Worm (Caenorhabditis elegans) whole organism, dauer: ENCODE measurements around the gene thn-2.

Source experiments
- unc-62 ChIP-seq: sonication (generic microtip); optimal IDR thresholded peaks from 2 replicates; lab custom pipeline; 2017; ENCODE audit warnings: missing biosample characterization, missing genetic modification reagents, missing genetic modification characterization

The thn-2 gene

ce11 chrIV:12417536-12418195, 34.7 kb downstream of the thn-2 start, which contains the start of gene F08G5.3:
TSS of gene F08G5.3 (minus strand) at chrIV:12417586.
- no peak for TF ChIP-seq unc-62 (GFP tag; lab: Kevin White, UChicago)

DNA sequence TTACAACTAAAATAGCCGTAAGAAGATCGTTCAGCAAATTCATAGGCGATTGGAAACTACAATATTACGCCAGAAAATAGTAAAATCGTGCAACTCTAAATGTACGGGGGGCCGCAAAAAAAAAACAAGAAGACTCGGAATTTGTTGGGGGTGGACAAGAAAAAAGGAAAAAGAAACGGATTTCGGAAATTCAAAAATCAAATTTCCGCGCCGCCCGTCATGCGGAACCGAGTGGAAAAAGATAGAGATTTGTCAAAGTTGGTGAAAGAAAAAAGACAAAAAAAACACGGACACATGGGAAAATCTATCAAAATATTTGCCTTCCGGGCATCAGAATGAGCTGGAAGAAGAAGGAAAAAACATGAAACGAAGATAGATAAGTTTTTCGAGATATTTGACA, 36.3 kb downstream of the thn-2 start:
- TF ChIP-seq unc-62 (GFP tag; lab: Kevin White, UChicago): no peak

- no peak for TF ChIP-seq unc-62 (GFP tag; lab: Kevin White, UChicago)
These were observed 37.5 kb downstream of the thn-2 start, which contains the start of gene ugt-65 for ce11 chrIV:12420455-12420854. TSS of gene ugt-65 (plus strand) at chrIV:12420683.

ce11 chrIV:12425595-12425994, 42.6 kb downstream of the thn-2 start:
- TF ChIP-seq unc-62 (GFP tag; lab: Kevin White, UChicago): no peak

ce11 chrIV:12427687-12428284, 44.8 kb downstream of the thn-2 start:
- no peak for TF ChIP-seq unc-62 (GFP tag; lab: Kevin White, UChicago)

DNA sequence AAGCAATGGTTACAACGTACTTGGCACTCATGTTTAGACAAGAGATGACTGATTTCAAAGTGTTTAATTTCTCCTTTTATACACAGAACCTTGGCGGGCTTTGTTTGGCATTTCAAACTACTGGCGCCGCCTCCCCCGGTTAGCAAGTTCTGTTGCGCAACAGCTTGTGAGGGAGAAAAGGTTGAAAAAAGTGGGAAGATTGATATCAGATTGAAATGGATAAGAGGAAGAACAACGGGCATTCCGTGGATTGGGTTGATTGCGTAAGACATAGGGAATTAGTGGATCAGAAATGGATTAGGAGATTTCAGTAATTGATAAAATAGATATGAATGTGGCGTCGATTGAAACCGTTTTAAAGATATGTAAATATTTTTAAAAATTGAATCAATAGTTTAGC, 45.5 kb downstream of the thn-2 start, which contains the start of gene col-130:
Gene col-130 (minus strand): TSS at position 50 of the 400 bp plus-strand sequence.
- TF ChIP-seq unc-62 (GFP tag; lab: Kevin White, UChicago): no peak

ce11 chrIV:12429504-12429903, 46.5 kb downstream of the thn-2 start:
- no peak for TF ChIP-seq unc-62 (GFP tag; lab: Kevin White, UChicago)

ce11 chrIV:12431755-12432154, 48.8 kb downstream of the thn-2 start:
- no peak for TF ChIP-seq unc-62 (GFP tag; lab: Kevin White, UChicago)

DNA sequence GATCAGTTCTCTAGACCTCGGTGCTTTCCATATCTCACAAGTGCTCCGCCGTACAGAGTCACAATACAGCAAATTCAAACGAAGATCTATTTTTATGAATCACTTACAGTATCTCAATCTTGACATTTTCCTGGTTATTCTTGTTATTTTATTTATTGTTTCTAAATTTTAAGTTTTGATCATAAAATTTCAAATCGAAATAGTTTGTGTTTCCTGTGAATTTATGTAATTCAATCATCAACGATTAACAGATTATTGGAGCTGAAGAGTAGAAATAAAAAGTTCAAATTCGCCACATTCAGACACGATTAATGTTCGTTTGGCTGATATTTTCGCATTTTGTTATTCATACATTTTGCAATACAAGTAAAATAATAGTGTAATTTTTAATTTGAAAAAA, 49.4 kb downstream of the thn-2 start, which contains the start of gene clec-184:
Gene clec-184 (plus strand): TSS at position 301 of the 400 bp plus-strand sequence.
- TF ChIP-seq unc-62 (GFP tag; lab: Kevin White, UChicago): no peak
